Fruit fly (Drosophila melanogaster) whole organism, adult: Measurements from ENCODE around the gene CG14384.

ENCODE experiments used
- CG11617 ChIP-seq: fragments of 200-800 bp; sonication (Bioruptor generic); optimal IDR thresholded peaks from 2 replicates; lab custom pipeline; 2017; ENCODE audit warnings: mild to moderate bottlenecking, missing biosample characterization, missing genetic modification reagents, missing genetic modification characterization
- CG12768 ChIP-seq: fragments of 200-800 bp; sonication (Bioruptor generic); optimal IDR thresholded peaks from 2 replicates; lab custom pipeline; 2017; ENCODE audit warnings: missing biosample characterization, missing genetic modification characterization, mild to moderate bottlenecking, moderate library complexity, missing genetic modification reagents
- CG14711 ChIP-seq: fragments of 200-800 bp; sonication (Bioruptor generic); optimal IDR thresholded peaks from 2 replicates; lab custom pipeline; 2018; ENCODE audit warnings: missing biosample characterization, mild to moderate bottlenecking, missing genetic modification characterization, moderate library complexity
- CG5204 ChIP-seq: fragments of 200-800 bp; sonication (Bioruptor generic); optimal IDR thresholded peaks from 2 replicates; lab custom pipeline; 2016; ENCODE audit warnings: missing biosample characterization, missing genetic modification characterization
- CG7045 ChIP-seq: fragments of 200-800 bp; sonication (Bioruptor generic); optimal IDR thresholded peaks from 2 replicates; lab custom pipeline; 2017; ENCODE audit warnings: missing biosample characterization, mild to moderate bottlenecking, missing genetic modification characterization
- Clk ChIP-seq: fragments of 200-800 bp; sonication (Bioruptor generic); optimal IDR thresholded peaks from 2 replicates; lab custom pipeline; 2017; ENCODE audit warnings: missing biosample characterization, missing genetic modification characterization
- Crg-1 ChIP-seq: fragments of 200-800 bp; sonication (Bioruptor generic); optimal IDR thresholded peaks from 2 replicates; lab custom pipeline; 2016; ENCODE audit warnings: missing biosample characterization, missing genetic modification characterization
- Mnt ChIP-seq: fragments of 200-800 bp; sonication (Bioruptor generic); optimal IDR thresholded peaks from 2 replicates; lab custom pipeline; 2016; ENCODE audit warnings: missing biosample characterization, mild to moderate bottlenecking, missing genetic modification characterization
- cic ChIP-seq: fragments of 200-800 bp; sonication (Bioruptor generic); optimal IDR thresholded peaks from 2 replicates; lab custom pipeline; 2017; ENCODE audit warnings: missing biosample characterization, mild to moderate bottlenecking, missing genetic modification characterization, moderate library complexity
- cnc ChIP-seq, 2 experiments: fragments of >200 bp; optimal IDR thresholded peaks; 2 replicates each; lab custom pipeline; 2017
- kay ChIP-seq: fragments of 200-800 bp; sonication (Bioruptor generic); peaks from one replicate; lab custom pipeline; 2016; ENCODE audit warnings: missing biosample characterization, missing genetic modification characterization, borderline replicate concordance
- ovo ChIP-seq: fragments of 200-800 bp; sonication (Bioruptor generic); optimal IDR thresholded peaks from 2 replicates; lab custom pipeline; 2016; ENCODE audit warnings: missing biosample characterization, missing genetic modification characterization
- pad ChIP-seq: fragments of 200-800 bp; sonication (Bioruptor generic); optimal IDR thresholded peaks from 3 replicates; lab custom pipeline; 2017; ENCODE audit warnings: missing biosample characterization, missing genetic modification characterization, mild to moderate bottlenecking, moderate library complexity, missing genetic modification reagents

- TF ChIP-seq CG14711 (tag; lab: Kevin White, UChicago) (no peak), CG11617 (GFP tag; lab: Kevin White, UChicago) (no peak), ovo (GFP tag; lab: Kevin White, UChicago) (no peak), CG5204 (no peak), pad (no peak), Mnt (GFP tag; lab: Kevin White, UChicago) (no peak), Clk (GFP tag; lab: Kevin White, UChicago) (no peak), Crg-1 (GFP tag; lab: Kevin White, UChicago) (no peak), kay (GFP tag; lab: Kevin White, UChicago) (no peak), CG12768 (GFP tag; lab: Kevin White, UChicago) (no peak), cnc (optimal IDR thresholded peaks at IDR 0.05; lab: Kevin White, UChicago) (no peak), cic (no peak), CG7045 (no peak)
Measured at dm6 chr3R:12998234-12998591, 30.7 kb upstream of the CG14384 start.
